Worm (Caenorhabditis elegans): ENCODE data around the gene Y51H4A.1.
A peak's percentile ranks its signal among the peaks of the same experiment; 100 is the strongest.
"Not testable (repeated sequence)": the region's sequence is repeated elsewhere in the genome, so short reads cannot be mapped to it uniquely, and the experiment has no call there.

Gene Y51H4A.1

ce11 chrIV:16477169-16477568 lies at the start of gene Y51H4A.1:
Gene Y51H4A.1 (minus strand): TSS chrIV:16477295.
- TF ChIP-seq ceh-48 (tag; optimal IDR thresholded peaks at IDR 0.05), result no peak
- TF ChIP-seq pag-3 (tag; optimal IDR thresholded peaks at IDR 0.05; ENCODE audit: borderline replicate concordance), result no peak
- peak; percentile 16 for TF ChIP-seq hlh-8 (tag; optimal IDR thresholded peaks at IDR 0.05)
- no peak for TF ChIP-seq tbx-7 (tag; optimal IDR thresholded peaks at IDR 0.05)
- peak; percentile 76 for TF ChIP-seq unc-42 (tag; optimal IDR thresholded peaks at IDR 0.05)
- no peak for TF ChIP-seq madf-2 (tag; optimal IDR thresholded peaks at IDR 0.05)
- no peak for TF ChIP-seq hlh-30 (tag; optimal IDR thresholded peaks at IDR 0.05; ENCODE audit: insufficient read depth)
- TF ChIP-seq elt-2 (tag; optimal IDR thresholded peaks at IDR 0.05), result no peak
- no peak for TF ChIP-seq C08G9.2 (tag; optimal IDR thresholded peaks at IDR 0.05)
- TF ChIP-seq npax-4 (tag; optimal IDR thresholded peaks at IDR 0.05), result no peak
- TF ChIP-seq fkh-6 (tag; optimal IDR thresholded peaks at IDR 0.05), result no peak
- TF ChIP-seq dmd-4 (tag; optimal IDR thresholded peaks at IDR 0.05; ENCODE audit: borderline replicate concordance), result no peak

DNA sequence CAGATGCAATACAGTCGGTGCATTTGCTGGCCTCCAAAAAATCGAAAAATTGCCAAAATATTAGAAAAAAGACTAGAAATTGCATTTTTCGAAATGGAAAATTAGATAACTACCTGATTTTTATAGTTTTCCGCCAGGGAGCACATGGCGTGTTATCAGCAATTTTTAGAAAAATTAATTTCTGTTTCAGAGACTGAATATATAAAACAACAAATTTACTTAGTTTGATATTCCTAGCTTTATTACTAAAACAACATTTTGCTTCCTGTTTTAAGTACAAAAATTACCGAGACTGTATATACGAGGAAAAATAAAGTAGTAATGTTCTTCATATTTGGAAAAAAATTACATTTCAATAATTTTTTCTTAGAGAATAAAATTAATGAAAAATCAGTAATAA lies 48.9 kb upstream of the Y51H4A.1 start, which contains the start of gene Y51H4A.5:
Gene Y51H4A.5 (minus strand): TSS at position 101 of the 400 bp plus-strand sequence.
- TF ChIP-seq hlh-13 (GFP tag; optimal IDR thresholded peaks at IDR 0.05) (no peak), pax-1 (tag; optimal IDR thresholded peaks at IDR 0.05) (no peak), pha-4 (tag; optimal IDR thresholded peaks at IDR 0.05) (no peak), F13H6.1 (tag; optimal IDR thresholded peaks at IDR 0.05) (no peak), che-1 (tag; optimal IDR thresholded peaks at IDR 0.05) (no peak), unc-86 (tag; optimal IDR thresholded peaks at IDR 0.05) (no peak), ceh-31 (tag; optimal IDR thresholded peaks at IDR 0.05) (no peak), ceh-9 (tag; optimal IDR thresholded peaks at IDR 0.05) (no peak), ceh-45 (GFP tag; IDR thresholded peaks at IDR 0.05) (no peak), lim-6 (tag; optimal IDR thresholded peaks at IDR 0.05) (no peak), rnt-1 (tag; optimal IDR thresholded peaks at IDR 0.05) (no peak), fax-1 (tag; optimal IDR thresholded peaks at IDR 0.05) (no peak), ahr-1 (tag; optimal IDR thresholded peaks at IDR 0.05) (no peak)

ce11 chrIV:16525018-16525417 lies 47.9 kb upstream of the Y51H4A.1 start:
- TF ChIP-seq K02D7.2 (tag; optimal IDR thresholded peaks at IDR 0.05) (no peak), che-1 (tag; optimal IDR thresholded peaks at IDR 0.05) (no peak), elt-2 (tag; optimal IDR thresholded peaks at IDR 0.05) (peak; percentile 16)

DNA sequence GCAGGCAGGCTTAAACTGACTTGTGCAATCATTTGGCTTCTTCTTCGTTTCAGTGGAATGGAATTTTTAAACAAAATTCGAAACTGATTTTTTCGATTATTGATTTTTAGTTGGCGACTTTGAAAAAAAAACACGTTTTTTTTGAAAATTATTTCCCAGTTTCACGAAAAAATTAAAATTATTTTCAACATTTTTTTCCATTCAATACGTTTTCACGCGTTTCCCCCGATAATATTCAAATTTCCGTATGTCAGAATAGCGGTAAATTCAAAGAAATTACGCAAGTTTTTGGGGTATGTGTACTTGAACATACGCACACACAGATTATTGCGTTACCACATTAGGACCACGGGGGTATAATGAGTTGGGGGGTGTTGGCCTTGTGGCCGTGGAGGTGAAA lies 30.0 kb upstream of the Y51H4A.1 start, which contains the start of gene Y51H4A.935:
Gene Y51H4A.935 (minus strand): TSS at position 101 of the 400 bp plus-strand sequence.
- not testable (repeated sequence) for TF ChIP-seq che-1 (tag; optimal IDR thresholded peaks at IDR 0.05); dmd-4 (tag; optimal IDR thresholded peaks at IDR 0.05; ENCODE audit: borderline replicate concordance); Y22D7AL.16 (tag; optimal IDR thresholded peaks at IDR 0.05)

- TF ChIP-seq ttx-3 (tag; optimal IDR thresholded peaks at IDR 0.05), result no peak
- peak; percentile 5 for TF ChIP-seq odd-2 (tag; optimal IDR thresholded peaks at IDR 0.05)
These were observed 28.6 kb upstream of the Y51H4A.1 start, which contains the start of gene zip-7 for ce11 chrIV:16505632-16506203. Gene zip-7 (minus strand): TSS chrIV:16505682.

- no peak for TF ChIP-seq ceh-14 (tag; optimal IDR thresholded peaks at IDR 0.05)
These were observed 26.6 kb upstream of the Y51H4A.1 start for ce11 chrIV:16503590-16504217.
